Worm (Caenorhabditis elegans): ENCODE data around the gene F26D2.15.

The F26D2.15 gene

DNA sequence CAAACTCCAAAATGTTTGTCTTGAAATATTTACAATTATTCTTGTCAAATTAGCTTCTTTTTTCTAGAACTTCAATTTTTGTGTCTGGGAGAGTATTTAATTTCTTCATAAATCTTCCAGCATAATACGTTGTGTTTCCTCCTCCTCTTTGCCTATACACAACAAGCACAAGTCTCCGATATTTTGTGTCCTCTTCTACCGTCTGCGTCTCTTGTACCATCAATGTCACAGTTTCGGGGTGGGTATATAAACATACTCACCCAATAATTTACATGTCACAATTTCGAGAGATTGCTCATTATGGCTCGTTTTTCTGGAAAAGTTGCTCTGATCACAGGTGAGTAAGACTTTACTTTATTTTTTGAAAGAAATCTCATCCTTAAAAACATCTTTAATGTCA is at the start of gene F26D2.15:
Gene F26D2.15 (plus strand): TSS at position 301 of the 400 bp plus-strand sequence.
- TF ChIP-seq nhr-12 (tag; optimal IDR thresholded peaks at IDR 0.05), result no peak
- no peak for TF ChIP-seq mab-5 (tag; optimal IDR thresholded peaks at IDR 0.05)
- no peak for TF ChIP-seq M03D4.4 (tag; optimal IDR thresholded peaks at IDR 0.05)
- TF ChIP-seq nhr-2 (tag; optimal IDR thresholded peaks at IDR 0.05), result no peak
- no peak for TF ChIP-seq unc-39 (tag; optimal IDR thresholded peaks at IDR 0.05)
- no peak for TF ChIP-seq nhr-76 (tag; optimal IDR thresholded peaks at IDR 0.05)
- TF ChIP-seq elt-3 (tag; optimal IDR thresholded peaks at IDR 0.05), result no peak
- no peak for TF ChIP-seq mls-2 (tag; optimal IDR thresholded peaks at IDR 0.05)
- TF ChIP-seq cnd-1 (tag; optimal IDR thresholded peaks at IDR 0.05), result no peak

DNA sequence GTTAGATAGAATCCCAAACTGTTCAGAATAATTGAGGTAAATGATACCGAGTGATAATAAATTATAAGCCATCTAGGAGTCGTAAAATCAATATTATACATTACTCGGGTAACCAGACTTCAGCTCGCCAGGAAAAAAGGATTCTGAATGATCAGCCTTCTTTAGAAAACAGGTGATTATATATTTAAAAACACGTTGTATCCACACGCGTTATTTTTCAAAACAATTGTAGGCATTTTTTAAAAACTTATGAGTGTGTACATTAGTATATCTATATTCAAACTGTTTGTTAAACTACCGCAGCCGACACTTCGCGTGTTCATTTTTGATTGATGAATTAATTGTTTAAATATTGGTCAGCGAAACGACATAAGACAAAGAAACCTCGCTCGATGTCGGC is 49.4 kb upstream of the F26D2.15 start, which contains the start of gene sri-65:
Gene sri-65 (minus strand): TSS at position 101 of the 400 bp plus-strand sequence.
- no peak for TF ChIP-seq drap-1 (GFP tag; optimal IDR thresholded peaks at IDR 0.05)
- no peak for TF ChIP-seq nhr-2 (tag; optimal IDR thresholded peaks at IDR 0.05)
- no peak for TF ChIP-seq nhr-12 (tag; optimal IDR thresholded peaks at IDR 0.05)
- no peak for TF ChIP-seq ces-1 (GFP tag; optimal IDR thresholded peaks at IDR 0.05)

DNA sequence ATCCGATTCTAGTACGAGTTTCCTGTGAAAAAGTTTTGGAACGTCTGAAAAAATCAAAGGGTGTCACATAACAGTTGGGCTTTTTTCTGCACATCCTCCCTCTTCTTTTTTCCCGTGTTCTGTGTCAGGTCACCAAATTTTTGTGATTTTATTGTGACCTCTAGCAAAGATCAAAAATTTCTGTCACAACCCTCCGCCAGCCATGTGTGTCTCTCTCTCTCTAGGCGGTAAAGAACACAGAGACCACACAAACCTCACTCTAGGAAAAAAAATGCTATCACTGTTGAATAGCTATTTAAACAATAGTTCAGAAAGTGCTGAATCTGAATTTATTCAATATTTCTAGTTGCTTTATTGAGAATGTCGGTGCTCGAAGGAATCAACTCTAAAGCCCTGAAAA is 47.0 kb upstream of the F26D2.15 start, which contains the start of gene gst-44:
Gene gst-44 (plus strand): TSS at position 237 of the 400 bp plus-strand sequence.
- TF ChIP-seq blmp-1 (tag; optimal IDR thresholded peaks at IDR 0.05), result no peak
- TF ChIP-seq tbx-8 (GFP tag; optimal IDR thresholded peaks at IDR 0.05), result no peak
- TF ChIP-seq nhr-2 (tag; optimal IDR thresholded peaks at IDR 0.05), result no peak
- no peak for TF ChIP-seq cnd-1 (tag; optimal IDR thresholded peaks at IDR 0.05)
- no peak for TF ChIP-seq elt-3 (tag; optimal IDR thresholded peaks at IDR 0.05)
- TF ChIP-seq lin-32 (GFP tag; optimal IDR thresholded peaks at IDR 0.05), result no peak
- TF ChIP-seq bed-3 (GFP tag; optimal IDR thresholded peaks at IDR 0.05), result no peak

DNA sequence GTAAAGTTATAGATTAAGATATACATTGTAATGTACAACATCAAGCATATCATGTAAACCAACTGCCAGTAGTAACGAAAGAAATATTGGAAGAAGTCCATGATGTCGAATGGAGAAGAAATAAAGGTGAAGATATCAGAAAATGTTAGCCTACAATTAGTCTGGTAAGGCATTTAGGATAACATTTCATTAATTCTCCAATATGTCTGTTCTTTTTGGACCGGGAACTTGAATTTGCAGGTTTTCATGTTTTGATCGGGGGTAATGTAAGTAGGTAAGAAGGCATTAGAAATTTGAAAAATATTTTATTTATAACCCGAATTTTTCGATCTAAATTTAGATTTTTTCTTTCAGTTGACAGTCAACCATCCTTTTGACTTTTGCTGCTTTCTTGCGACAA is 43.9 kb upstream of the F26D2.15 start, which contains the start of gene srd-63:
Gene srd-63 (minus strand): TSS at position 101 of the 400 bp plus-strand sequence.
- TF ChIP-seq M03D4.4 (tag; optimal IDR thresholded peaks at IDR 0.05) (no peak), unc-39 (tag; optimal IDR thresholded peaks at IDR 0.05) (no peak), sptf-1 (tag; optimal IDR thresholded peaks at IDR 0.05) (no peak), nhr-237 (tag; optimal IDR thresholded peaks at IDR 0.05) (no peak), unc-120 (tag; optimal IDR thresholded peaks at IDR 0.05; ENCODE audit: poor library complexity, severe bottlenecking) (no peak), elt-1 (tag; optimal IDR thresholded peaks at IDR 0.05; ENCODE audit: borderline replicate concordance, insufficient read depth) (no peak), mab-5 (tag; optimal IDR thresholded peaks at IDR 0.05) (no peak), tbx-8 (GFP tag; optimal IDR thresholded peaks at IDR 0.05) (no peak), hlh-1 (tag; optimal IDR thresholded peaks at IDR 0.05) (no peak), unc-62 (GFP tag; optimal IDR thresholded peaks at IDR 0.05) (no peak)

DNA sequence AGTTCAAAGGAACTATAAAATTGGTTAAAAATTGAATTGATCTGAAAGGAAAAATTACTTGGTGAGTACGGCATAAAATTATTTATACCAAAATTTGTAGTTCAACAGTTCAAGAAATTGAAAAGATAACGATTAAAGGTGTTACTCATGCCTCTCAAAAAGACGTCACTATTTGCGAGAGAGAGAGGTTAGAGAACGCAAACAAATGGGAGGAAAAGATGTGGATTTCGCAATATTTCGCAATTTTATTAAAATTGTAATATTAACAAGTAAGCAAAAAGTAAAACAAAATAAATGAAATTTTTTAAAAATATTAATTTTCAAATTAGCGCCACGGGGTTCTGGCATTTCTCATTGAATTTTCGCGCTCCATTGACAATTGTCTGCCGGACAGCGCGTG is 42.5 kb upstream of the F26D2.15 start, which contains the start of gene F13A7.11:
Gene F13A7.11 (minus strand): TSS at position 174 of the 400 bp plus-strand sequence.
- TF ChIP-seq blmp-1 (tag; optimal IDR thresholded peaks at IDR 0.05), result no peak

DNA sequence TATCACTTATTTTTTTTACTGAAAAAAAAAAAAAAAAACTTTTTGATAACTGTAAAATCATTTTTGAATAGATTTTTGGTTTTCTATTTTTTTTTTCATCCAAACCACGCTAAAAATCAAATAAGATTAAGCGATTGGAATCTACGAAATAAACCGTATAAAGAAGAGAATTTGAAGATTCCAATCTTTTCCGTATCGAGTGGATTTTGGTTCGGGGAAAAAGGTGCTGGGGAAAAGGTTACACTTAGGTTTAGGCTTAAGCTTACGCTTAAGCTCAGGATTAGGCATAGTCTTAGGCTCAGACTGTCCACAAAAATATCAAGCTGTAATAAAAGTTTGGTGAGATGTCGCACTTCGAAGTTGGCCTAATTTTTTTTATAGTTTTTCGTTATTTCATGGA is 41.9 kb upstream of the F26D2.15 start, which contains the start of gene F13A7.12:
Gene F13A7.12 (plus strand): TSS at position 301 of the 400 bp plus-strand sequence.
- no peak for TF ChIP-seq unc-62 (GFP tag; optimal IDR thresholded peaks at IDR 0.05)
- no peak for TF ChIP-seq bed-3 (GFP tag; optimal IDR thresholded peaks at IDR 0.05)
- no peak for TF ChIP-seq hlh-1 (tag; optimal IDR thresholded peaks at IDR 0.05)
- TF ChIP-seq pha-4 (tag; optimal IDR thresholded peaks at IDR 0.05), result no peak
- no peak for TF ChIP-seq ztf-11 (tag; optimal IDR thresholded peaks at IDR 0.05)
- TF ChIP-seq elt-1 (tag; optimal IDR thresholded peaks at IDR 0.05; ENCODE audit: borderline replicate concordance, insufficient read depth), result no peak
- no peak for TF ChIP-seq ceh-43 (GFP tag; optimal IDR thresholded peaks at IDR 0.05)
- TF ChIP-seq unc-39 (tag; optimal IDR thresholded peaks at IDR 0.05), result no peak
- TF ChIP-seq sptf-1 (tag; optimal IDR thresholded peaks at IDR 0.05), result no peak
- TF ChIP-seq mep-1 (tag; optimal IDR thresholded peaks at IDR 0.05), result no peak
- TF ChIP-seq lin-13 (tag; optimal IDR thresholded peaks at IDR 0.05), result no peak

DNA sequence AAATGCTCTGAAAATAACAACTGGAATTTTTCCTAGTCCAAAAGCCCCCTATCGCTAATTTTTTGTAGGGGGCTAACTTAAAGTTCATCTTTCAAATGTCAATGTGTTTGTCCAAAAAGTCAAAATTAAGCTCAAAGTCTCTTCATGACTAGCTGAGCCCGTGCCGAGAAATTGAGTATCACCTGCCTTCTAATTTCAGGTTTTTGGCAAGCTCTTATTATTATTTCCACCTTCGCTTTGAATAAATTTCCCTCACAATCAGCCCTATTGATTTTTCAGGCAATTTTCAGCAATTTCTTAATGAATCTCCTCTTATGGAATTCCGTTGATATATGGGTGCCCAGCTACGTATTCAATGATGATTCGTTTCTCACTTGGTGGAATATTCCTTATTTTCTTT is 38.3 kb upstream of the F26D2.15 start, which contains the start of gene sre-36:
Gene sre-36 (plus strand): TSS at position 301 of the 400 bp plus-strand sequence.
- no peak for TF ChIP-seq flh-1 (GFP tag; optimal IDR thresholded peaks at IDR 0.05)
- no peak for TF ChIP-seq elt-1 (tag; optimal IDR thresholded peaks at IDR 0.05; ENCODE audit: borderline replicate concordance, insufficient read depth)
- TF ChIP-seq nhr-76 (tag; optimal IDR thresholded peaks at IDR 0.05), result no peak
- no peak for TF ChIP-seq ztf-11 (tag; optimal IDR thresholded peaks at IDR 0.05)
- no peak for TF ChIP-seq sptf-1 (tag; optimal IDR thresholded peaks at IDR 0.05)
